Fruit fly (Drosophila melanogaster) S2 (cell line): ENCODE data around the gene CG9386.
A peak's percentile ranks its signal among the peaks of the same experiment; 100 is the strongest.

ENCODE experiments used
- CG8478 ChIP-seq: fragments of >200 bp; optimal IDR thresholded peaks from 2 replicates; lab custom pipeline; 2018
- CTCF ChIP-seq, 2 experiments: fragments of >200 bp; optimal IDR thresholded peaks; 2 replicates each; lab custom pipeline; 2018

dm6 chr3R:9563240-9563992 lies 8.2 kb upstream of the CG9386 start, which contains the start of the genes CG9393 and Vps45:
- TF ChIP-seq CG8478 (no peak), CTCF (optimal IDR thresholded peaks at IDR 0.05; lab: Kevin White, UChicago) (peak in 1 of 2 experiments; percentile 13)
